Fruit fly (Drosophila melanogaster) whole organism, prepupa: ENCODE data around the gene CG9928.
A peak's percentile ranks its signal among the peaks of the same experiment; 100 is the strongest.

Experiments used
- Blimp-1 ChIP-seq: fragments of 200-800 bp; sonication (Bioruptor generic); optimal IDR thresholded peaks from 3 replicates; lab custom pipeline; 2017; ENCODE audit warnings: missing biosample characterization, missing genetic modification characterization, mild to moderate bottlenecking, moderate library complexity, missing genetic modification reagents
- CG10631 ChIP-seq: fragments of 200-800 bp; sonication (Bioruptor generic); optimal IDR thresholded peaks from 2 replicates; lab custom pipeline; 2016; ENCODE audit warnings: missing biosample characterization, missing genetic modification characterization
- CG10669 ChIP-seq: fragments of 200-800 bp; sonication (Bioruptor generic); optimal IDR thresholded peaks from 3 replicates; lab custom pipeline; 2018; ENCODE audit warnings: missing biosample characterization, mild to moderate bottlenecking, missing genetic modification characterization, moderate library complexity
- CG11902 ChIP-seq: fragments of 200-800 bp; sonication (Bioruptor generic); optimal IDR thresholded peaks from 3 replicates; lab custom pipeline; 2016; ENCODE audit warnings: missing biosample characterization, missing genetic modification characterization
- CG1621 ChIP-seq: fragments of 200-800 bp; sonication (Bioruptor generic); optimal IDR thresholded peaks from 3 replicates; lab custom pipeline; 2018; ENCODE audit warnings: missing biosample characterization, mild to moderate bottlenecking, missing genetic modification characterization
- CG16779 ChIP-seq: fragments of 200-800 bp; sonication (Bioruptor generic); optimal IDR thresholded peaks from 3 replicates; lab custom pipeline; 2017; ENCODE audit warnings: missing biosample characterization, mild to moderate bottlenecking, missing genetic modification characterization
- CG3032 ChIP-seq: fragments of 200-800 bp; optimal IDR thresholded peaks from 2 replicates; lab custom pipeline; 2019; ENCODE audit warnings: missing biosample characterization, mild to moderate bottlenecking, missing genetic modification characterization, moderate library complexity
- CG31627 ChIP-seq: fragments of 200-800 bp; sonication (Bioruptor generic); optimal IDR thresholded peaks from 3 replicates; lab custom pipeline; 2016; ENCODE audit warnings: missing biosample characterization, missing genetic modification characterization
- CG34406 ChIP-seq: fragments of 200-800 bp; sonication (Bioruptor generic); optimal IDR thresholded peaks from 3 replicates; lab custom pipeline; 2016; ENCODE audit warnings: missing biosample characterization, missing genetic modification characterization
- CG3919 ChIP-seq: fragments of 200-800 bp; sonication (Bioruptor generic); optimal IDR thresholded peaks from 3 replicates; lab custom pipeline; 2016; ENCODE audit warnings: missing biosample characterization, missing genetic modification characterization
- CG4318 ChIP-seq: fragments of 200-800 bp; sonication (Bioruptor generic); optimal IDR thresholded peaks from 3 replicates; lab custom pipeline; 2017; ENCODE audit warnings: missing biosample characterization, mild to moderate bottlenecking, missing genetic modification characterization
- CG6276 ChIP-seq: fragments of 200-800 bp; sonication (Bioruptor generic); optimal IDR thresholded peaks from 2 replicates; lab custom pipeline; 2017; ENCODE audit warnings: missing biosample characterization, mild to moderate bottlenecking, missing genetic modification characterization
- CG6792 ChIP-seq: fragments of 200-800 bp; sonication (Bioruptor generic); optimal IDR thresholded peaks from 3 replicates; lab custom pipeline; 2016; ENCODE audit warnings: missing biosample characterization, missing genetic modification characterization
- CG6808 ChIP-seq: fragments of 200-800 bp; sonication (Bioruptor generic); optimal IDR thresholded peaks from 3 replicates; lab custom pipeline; 2017; ENCODE audit warnings: missing biosample characterization, missing genetic modification characterization, mild to moderate bottlenecking, moderate library complexity, missing genetic modification reagents
- CG8119 ChIP-seq: fragments of 200-800 bp; sonication (Bioruptor generic); IDR thresholded peaks from 3 replicates; pipeline ENCODE4 v1.3.6; 2022; ENCODE audit warnings: missing biosample characterization, missing genetic modification characterization
- CG8319 ChIP-seq: fragments of 200-800 bp; sonication (Bioruptor generic); optimal IDR thresholded peaks from 3 replicates; lab custom pipeline; 2016; ENCODE audit warnings: missing biosample characterization, missing genetic modification characterization
- CG9139 ChIP-seq: fragments of 200-800 bp; sonication (Bioruptor generic); optimal IDR thresholded peaks from 3 replicates; lab custom pipeline; 2017; ENCODE audit warnings: missing biosample characterization, mild to moderate bottlenecking, missing genetic modification characterization
- Eip78C ChIP-seq: fragments of 200-800 bp; sonication (Bioruptor generic); peaks from one replicate; lab custom pipeline; 2016; ENCODE audit warnings: missing biosample characterization, missing genetic modification characterization
- Ets21C ChIP-seq: fragments of 200-800 bp; sonication (Bioruptor generic); optimal IDR thresholded peaks from 3 replicates; lab custom pipeline; 2016; ENCODE audit warnings: missing biosample characterization, missing genetic modification characterization
- Ets96B ChIP-seq: fragments of 200-800 bp; optimal IDR thresholded peaks from 2 replicates; lab custom pipeline; 2019; ENCODE audit warnings: missing biosample characterization, mild to moderate bottlenecking, missing genetic modification characterization, moderate library complexity
- Gug ChIP-seq: fragments of 200-800 bp; sonication (Bioruptor generic); IDR thresholded peaks from 2 replicates; pipeline ENCODE4 v1.3.6; 2022; ENCODE audit warnings: missing biosample characterization, missing genetic modification characterization
- Hr38 ChIP-seq: sonication (Bioruptor generic); optimal IDR thresholded peaks from 2 replicates; lab custom pipeline; 2016; ENCODE audit warnings: missing biosample characterization, missing genetic modification characterization
- Hr4 ChIP-seq: fragments of 200-800 bp; sonication (Bioruptor generic); optimal IDR thresholded peaks from 3 replicates; lab custom pipeline; 2016; ENCODE audit warnings: missing biosample characterization, missing genetic modification characterization
- Met ChIP-seq: fragments of 200-800 bp; sonication (Bioruptor generic); optimal IDR thresholded peaks from 3 replicates; lab custom pipeline; 2016; ENCODE audit warnings: missing biosample characterization, missing genetic modification characterization
- OdsH ChIP-seq: fragments of 200-800 bp; sonication (Bioruptor generic); optimal IDR thresholded peaks from 3 replicates; lab custom pipeline; 2016; ENCODE audit warnings: missing biosample characterization, missing genetic modification characterization
- Smox ChIP-seq: fragments of 200-800 bp; sonication (Bioruptor generic); optimal IDR thresholded peaks from 3 replicates; lab custom pipeline; 2016; ENCODE audit warnings: missing biosample characterization, missing genetic modification characterization
- Sox102F ChIP-seq: fragments of 200-800 bp; sonication (Bioruptor generic); optimal IDR thresholded peaks from 2 replicates; lab custom pipeline; 2016; ENCODE audit warnings: missing biosample characterization, mild to moderate bottlenecking, missing genetic modification characterization
- Sox14 ChIP-seq: fragments of 200-800 bp; sonication (Bioruptor generic); optimal IDR thresholded peaks from 3 replicates; lab custom pipeline; 2016; ENCODE audit warnings: missing biosample characterization, missing genetic modification characterization
- achi ChIP-seq: fragments of 200-800 bp; sonication (Bioruptor generic); optimal IDR thresholded peaks from 3 replicates; lab custom pipeline; 2016; ENCODE audit warnings: missing biosample characterization, missing genetic modification characterization
- acj6 ChIP-seq: fragments of 200-800 bp; sonication (Bioruptor generic); optimal IDR thresholded peaks from 3 replicates; lab custom pipeline; 2016; ENCODE audit warnings: missing biosample characterization, missing genetic modification characterization
- dac ChIP-seq: fragments of 200-800 bp; sonication (Bioruptor generic); optimal IDR thresholded peaks from 2 replicates; lab custom pipeline; 2017; ENCODE audit warnings: missing biosample characterization, mild to moderate bottlenecking, missing genetic modification characterization
- dsx ChIP-seq: fragments of 200-800 bp; optimal IDR thresholded peaks from 3 replicates; lab custom pipeline; 2019; ENCODE audit warnings: missing biosample characterization, mild to moderate bottlenecking, missing genetic modification characterization, moderate library complexity; ENCODE audit not compliant: poor library complexity, severe bottlenecking
- esn ChIP-seq: fragments of 200-800 bp; sonication (Bioruptor generic); optimal IDR thresholded peaks from 2 replicates; lab custom pipeline; 2016; ENCODE audit warnings: missing biosample characterization, mild to moderate bottlenecking, missing genetic modification characterization, moderate library complexity
- fd59A ChIP-seq: fragments of 200-800 bp; sonication (Bioruptor generic); optimal IDR thresholded peaks from 2 replicates; lab custom pipeline; 2017; ENCODE audit warnings: missing biosample characterization, mild to moderate bottlenecking, missing genetic modification characterization, missing genetic modification reagents
- fd85E ChIP-seq: fragments of 200-800 bp; sonication (Bioruptor generic); optimal IDR thresholded peaks from 3 replicates; lab custom pipeline; 2016; ENCODE audit warnings: missing biosample characterization, missing genetic modification characterization
- lz ChIP-seq: fragments of 200-800 bp; sonication (Bioruptor generic); optimal IDR thresholded peaks from 3 replicates; lab custom pipeline; 2016; ENCODE audit warnings: missing biosample characterization, missing genetic modification characterization
- net ChIP-seq: fragments of 200-800 bp; sonication (Bioruptor generic); optimal IDR thresholded peaks from 3 replicates; lab custom pipeline; 2016; ENCODE audit warnings: missing biosample characterization, missing genetic modification characterization
- pdm3 ChIP-seq: fragments of 200-800 bp; sonication (Bioruptor generic); optimal IDR thresholded peaks from 3 replicates; lab custom pipeline; 2016; ENCODE audit warnings: missing biosample characterization, missing genetic modification characterization
- salr ChIP-seq, 2 experiments: fragments of 200-800 bp; sonication (Bioruptor generic); optimal IDR thresholded peaks; 3 replicates each; lab custom pipeline; 2016 to 2018; ENCODE audit warnings: missing biosample characterization in 2 of 2, missing genetic modification characterization in 2 of 2, mild to moderate bottlenecking in 1 of 2
- ss ChIP-seq, 2 experiments: fragments of 200-800 bp; sonication (Bioruptor generic); optimal IDR thresholded peaks; 2 replicates in 1 of 2; 3 replicates in 1 of 2; lab custom pipeline; 2017 to 2018; ENCODE audit warnings: mild to moderate bottlenecking in 2 of 2, missing biosample characterization in 2 of 2, missing genetic modification characterization in 2 of 2, moderate library complexity in 1 of 2
- svp ChIP-seq: fragments of 200-800 bp; sonication (Bioruptor generic); peaks from one replicate; lab custom pipeline; 2016; ENCODE audit warnings: missing biosample characterization, missing genetic modification characterization
- topi ChIP-seq: fragments of 200-800 bp; sonication (Bioruptor generic); optimal IDR thresholded peaks from 3 replicates; lab custom pipeline; 2016; ENCODE audit warnings: missing biosample characterization, missing genetic modification characterization
- vri ChIP-seq: fragments of 200-800 bp; sonication (Bioruptor generic); optimal IDR thresholded peaks from 3 replicates; lab custom pipeline; 2016; ENCODE audit warnings: missing biosample characterization, mild to moderate bottlenecking, missing genetic modification characterization

The CG9928 gene

DNA sequence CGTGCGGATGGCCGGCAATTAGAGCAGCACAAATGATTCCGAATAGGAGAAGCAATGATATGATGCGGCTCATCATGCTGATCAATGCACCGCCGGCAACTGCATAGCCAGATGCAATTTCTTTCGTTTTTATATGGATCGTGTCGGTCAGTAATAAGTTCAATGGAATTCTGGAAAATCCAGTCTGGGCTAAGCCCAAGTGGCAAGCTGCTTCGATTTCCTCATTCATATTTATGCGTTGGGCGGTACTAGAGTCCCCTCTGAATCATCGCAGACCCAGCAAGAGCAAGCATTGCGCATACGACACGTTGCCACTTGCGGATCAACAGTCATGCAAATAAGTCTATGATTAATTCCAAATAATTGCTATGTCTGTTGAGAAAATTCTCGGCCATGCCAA is 819 bp upstream of the CG9928 start, which contains the start of gene CG16978:
TSS of gene CG16978 (minus strand) at position 101 of the 400 bp plus-strand sequence.
- no peak for TF ChIP-seq CG6808
- no peak for TF ChIP-seq lz (GFP tag; lab: Kevin White, UChicago)
- TF ChIP-seq CG10669 (GFP tag; lab: Kevin White, UChicago): no peak
- TF ChIP-seq Ets96B (tag; lab: Kevin White, UChicago): no peak
- TF ChIP-seq OdsH (GFP tag; lab: Kevin White, UChicago): no peak
- no peak for TF ChIP-seq Ets21C (GFP tag; lab: Kevin White, UChicago)
- TF ChIP-seq, all 60 proteins: peak for 0

DNA sequence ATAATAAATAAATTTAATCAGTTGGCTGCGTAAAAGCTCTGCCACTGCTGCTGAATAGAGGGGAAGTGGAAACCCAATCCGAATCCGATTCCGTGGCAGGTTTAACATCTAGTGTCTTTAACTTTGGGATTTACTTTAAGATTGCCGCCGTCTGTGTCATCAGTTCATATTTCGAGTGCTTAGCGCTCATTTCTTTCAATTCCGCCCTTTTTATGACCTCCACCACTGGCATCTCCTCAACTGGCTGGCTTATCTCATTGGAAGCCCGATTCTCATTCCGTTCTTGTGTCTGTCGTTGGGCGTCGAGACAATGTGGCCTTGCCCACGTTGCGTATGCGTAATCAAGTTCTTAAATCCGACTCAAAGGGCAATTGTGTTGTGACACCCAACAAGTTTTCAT is 1.8 kb downstream of the CG9928 start:
- TF ChIP-seq Sox102F (GFP tag; lab: Kevin White, UChicago): no peak

DNA sequence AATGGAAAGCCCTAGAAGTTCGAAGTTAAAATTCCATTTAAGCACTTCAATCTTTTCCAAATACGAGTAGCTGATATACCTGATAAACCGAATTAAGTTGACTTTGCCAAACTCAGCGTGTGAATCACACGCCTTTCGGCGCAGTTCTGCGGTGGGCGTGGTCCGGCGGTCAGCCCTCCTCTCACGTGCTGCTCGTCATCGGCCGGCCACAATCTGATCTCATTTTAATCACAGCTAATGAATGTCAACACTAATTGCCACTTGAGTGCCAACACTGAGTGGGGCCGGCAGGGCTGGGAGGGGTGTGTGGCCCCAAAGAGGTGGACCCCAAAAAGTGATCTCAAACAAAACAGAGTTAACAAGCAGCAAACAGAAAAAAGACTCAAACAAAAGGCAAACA is 6.8 kb downstream of the CG9928 start:
- TF ChIP-seq Gug: no peak
- no peak for TF ChIP-seq CG6792
- no peak for TF ChIP-seq dsx
- no peak for TF ChIP-seq Sox14 (GFP tag; lab: Kevin White, UChicago)

DNA sequence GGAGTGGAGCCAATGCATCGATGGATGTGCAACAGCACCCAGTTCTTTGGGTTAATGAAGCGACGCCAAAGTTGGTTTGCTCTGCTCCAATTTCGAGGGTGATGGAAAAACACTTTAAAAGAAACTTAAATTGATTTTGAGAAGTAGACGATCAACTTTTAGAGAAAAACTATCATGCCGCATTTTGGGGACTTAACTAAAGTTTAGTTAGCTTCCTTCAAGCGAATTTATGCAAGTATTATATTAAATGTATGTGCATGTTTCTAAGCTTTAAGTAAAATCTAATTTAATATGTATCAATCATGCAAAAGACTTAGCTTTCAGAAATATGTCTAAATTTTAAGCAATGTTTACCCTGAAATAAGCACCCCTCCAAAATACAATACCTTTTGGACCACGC is 12.4 kb downstream of the CG9928 start, which contains the start of gene CG5122:
TSS of gene CG5122 (plus strand) at position 301 of the 400 bp plus-strand sequence.
- no peak for TF ChIP-seq CG3032 (tag; lab: Kevin White, UChicago)
- no peak for TF ChIP-seq CG8319 (GFP tag; lab: Kevin White, UChicago)
- TF ChIP-seq CG34406 (GFP tag; lab: Kevin White, UChicago): no peak
- no peak for TF ChIP-seq achi (GFP tag; lab: Kevin White, UChicago)
- no peak for TF ChIP-seq CG9139 (GFP tag; lab: Kevin White, UChicago)
- no peak for TF ChIP-seq fd59A (GFP tag; lab: Kevin White, UChicago)
- TF ChIP-seq CG6276 (GFP tag; lab: Kevin White, UChicago): no peak
- TF ChIP-seq vri (GFP tag; lab: Kevin White, UChicago): no peak
- no peak for TF ChIP-seq CG1621 (tag; lab: Kevin White, UChicago)
- no peak for TF ChIP-seq CG4318
- TF ChIP-seq salr (GFP tag; optimal IDR thresholded peaks at IDR 0.05; lab: Kevin White, UChicago): no peak
- TF ChIP-seq Gug: no peak
- no peak for TF ChIP-seq dsx
- no peak for TF ChIP-seq dac (GFP tag; lab: Kevin White, UChicago)
- TF ChIP-seq CG8119: no peak
- no peak for TF ChIP-seq esn
- TF ChIP-seq Eip78C (GFP tag; lab: Kevin White, UChicago): no peak

DNA sequence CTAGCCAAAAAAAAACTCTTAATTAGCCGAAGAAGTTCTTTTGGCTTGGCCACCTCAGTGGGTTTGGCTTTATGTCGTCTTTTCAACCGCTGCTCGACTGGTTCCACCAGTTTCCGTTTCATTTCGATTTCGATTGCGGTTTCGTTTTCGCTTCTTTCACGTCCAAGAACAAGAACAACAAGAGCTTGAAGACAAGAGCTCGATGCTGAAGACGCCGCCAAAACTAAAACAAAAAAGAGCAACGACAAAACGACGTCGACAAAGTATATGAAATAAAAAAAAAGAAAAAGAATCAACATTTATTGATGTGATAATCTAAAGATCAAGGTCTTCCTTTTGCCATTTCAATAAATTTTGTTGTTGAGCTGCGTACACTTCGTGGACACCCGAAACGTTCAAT is 20.2 kb downstream of the CG9928 start:
- TF ChIP-seq acj6 (GFP tag; lab: Kevin White, UChicago) (no peak), Met (GFP tag; lab: Kevin White, UChicago) (no peak), CG16779 (tag; lab: Kevin White, UChicago) (no peak), CG6808 (peak; percentile 43), Blimp-1 (GFP tag; lab: Kevin White, UChicago) (peak; percentile 83), CG8319 (GFP tag; lab: Kevin White, UChicago) (no peak), Smox (GFP tag; lab: Kevin White, UChicago) (no peak), CG4318 (no peak), CG34406 (GFP tag; lab: Kevin White, UChicago) (no peak), net (GFP tag; lab: Kevin White, UChicago) (no peak), Hr38 (no peak), CG10631 (GFP tag; lab: Kevin White, UChicago) (no peak), CG3032 (tag; lab: Kevin White, UChicago) (no peak), CG1621 (tag; lab: Kevin White, UChicago) (peak; percentile 23), CG6276 (GFP tag; lab: Kevin White, UChicago) (no peak), dsx (peak; percentile 40), Gug (no peak), CG11902 (GFP tag; lab: Kevin White, UChicago) (no peak), svp (no peak), OdsH (GFP tag; lab: Kevin White, UChicago) (no peak), dac (GFP tag; lab: Kevin White, UChicago) (no peak), Eip78C (GFP tag; lab: Kevin White, UChicago) (peak; percentile 37), CG3919 (no peak), Hr4 (GFP tag; lab: Kevin White, UChicago) (no peak), topi (no peak), ss (GFP tag; optimal IDR thresholded peaks at IDR 0.05; lab: Kevin White, UChicago) (peak; percentile 53 to 55), fd85E (GFP tag; lab: Kevin White, UChicago) (no peak), pdm3 (GFP tag; lab: Kevin White, UChicago) (no peak), CG31627 (GFP tag; lab: Kevin White, UChicago) (no peak)
